Fruit fly (Drosophila melanogaster) whole organism, embryonic: ENCODE data around the gene mthl11.

Experiments used
- Abd-B ChIP-seq: fragments of 200-800 bp; sonication (Bioruptor generic); optimal IDR thresholded peaks from 2 replicates; lab custom pipeline; 2018; ENCODE audit warnings: missing biosample characterization, mild to moderate bottlenecking, missing genetic modification characterization, moderate library complexity
- CG10267 ChIP-seq: fragments of 200-800 bp; sonication (Bioruptor generic); optimal IDR thresholded peaks from 2 replicates; lab custom pipeline; 2018; ENCODE audit warnings: missing biosample characterization, mild to moderate bottlenecking, missing genetic modification characterization, moderate library complexity
- CG11085 ChIP-seq: fragments of 200-800 bp; sonication (Bioruptor generic); IDR thresholded peaks from 2 replicates; pipeline ENCODE4 v1.3.6; 2022; ENCODE audit warnings: missing biosample characterization, missing genetic modification characterization
- CG11695 ChIP-seq: fragments of 200-800 bp; sonication (Bioruptor generic); IDR thresholded peaks from 3 replicates; pipeline ENCODE4 v1.3.6; 2022; ENCODE audit warnings: missing biosample characterization, missing genetic modification characterization
- CG12104 ChIP-seq: fragments of 200-800 bp; sonication (Bioruptor generic); optimal IDR thresholded peaks from 3 replicates; lab custom pipeline; 2016; ENCODE audit warnings: missing biosample characterization, missing genetic modification characterization
- CG13296 ChIP-seq: fragments of 200-800 bp; sonication (Bioruptor generic); optimal IDR thresholded peaks from 3 replicates; lab custom pipeline; 2018; ENCODE audit warnings: missing biosample characterization, mild to moderate bottlenecking, missing genetic modification characterization
- CG13624 ChIP-seq: fragments of 200-800 bp; sonication (Bioruptor generic); optimal IDR thresholded peaks from 2 replicates; lab custom pipeline; 2016; ENCODE audit warnings: missing biosample characterization, missing genetic modification characterization
- CG17385 ChIP-seq: fragments of 200-800 bp; sonication (Bioruptor generic); optimal IDR thresholded peaks from 3 replicates; lab custom pipeline; 2018; ENCODE audit warnings: missing biosample characterization, mild to moderate bottlenecking, missing genetic modification characterization
- CG17802 ChIP-seq: fragments of 200-800 bp; sonication (Bioruptor generic); optimal IDR thresholded peaks from 2 replicates; lab custom pipeline; 2018; ENCODE audit warnings: missing biosample characterization, mild to moderate bottlenecking, missing genetic modification characterization, moderate library complexity
- CG2120 ChIP-seq: fragments of 200-800 bp; sonication (Bioruptor generic); optimal IDR thresholded peaks from 3 replicates; lab custom pipeline; 2016; ENCODE audit warnings: missing biosample characterization, missing genetic modification characterization
- CG2678 ChIP-seq: fragments of 200-800 bp; sonication (Bioruptor generic); optimal IDR thresholded peaks from 3 replicates; lab custom pipeline; 2019; ENCODE audit warnings: missing biosample characterization, mild to moderate bottlenecking, missing genetic modification characterization, moderate library complexity
- CG3065 ChIP-seq: fragments of 200-800 bp; sonication (Bioruptor generic); optimal IDR thresholded peaks from 2 replicates; lab custom pipeline; 2016; ENCODE audit warnings: missing biosample characterization, missing genetic modification characterization
- CG31388 ChIP-seq: fragments of 200-800 bp; sonication (Bioruptor generic); optimal IDR thresholded peaks from 2 replicates; lab custom pipeline; 2016; ENCODE audit warnings: missing biosample characterization, missing genetic modification characterization
- CG31441 ChIP-seq: fragments of 200-800 bp; sonication (Bioruptor generic); IDR thresholded peaks from 2 replicates; pipeline ENCODE4 v1.3.6; 2022; ENCODE audit warnings: missing biosample characterization, missing genetic modification characterization
- CG32767 ChIP-seq: fragments of 200-800 bp; sonication (Bioruptor generic); IDR thresholded peaks from 2 replicates; pipeline ENCODE4 v1.3.6; 2022; ENCODE audit warnings: missing biosample characterization, missing genetic modification characterization
- CG4404 ChIP-seq: fragments of 200-800 bp; sonication (Bioruptor generic); IDR thresholded peaks from 2 replicates; pipeline ENCODE4 v1.3.6; 2022; ENCODE audit warnings: missing biosample characterization, missing genetic modification characterization
- CG7357 ChIP-seq: fragments of 200-800 bp; sonication (Bioruptor generic); IDR thresholded peaks from 3 replicates; pipeline ENCODE4 v1.3.6; 2022; ENCODE audit warnings: missing biosample characterization, missing genetic modification characterization
- CG7556 ChIP-seq: fragments of 200-800 bp; sonication (Bioruptor generic); optimal IDR thresholded peaks from 2 replicates; lab custom pipeline; 2017; ENCODE audit warnings: missing biosample characterization, mild to moderate bottlenecking, missing genetic modification characterization
- CG8359 ChIP-seq: fragments of 200-800 bp; sonication (Bioruptor generic); optimal IDR thresholded peaks from 2 replicates; lab custom pipeline; 2017; ENCODE audit warnings: missing biosample characterization, mild to moderate bottlenecking, missing genetic modification characterization, borderline replicate concordance
- CG9817 ChIP-seq: fragments of 200-800 bp; sonication (Bioruptor generic); optimal IDR thresholded peaks from 2 replicates; lab custom pipeline; 2018; ENCODE audit warnings: missing biosample characterization, mild to moderate bottlenecking, missing genetic modification characterization, moderate library complexity
- CTCF ChIP-seq: fragments of 200-800 bp; sonication (Bioruptor generic); optimal IDR thresholded peaks from 2 replicates; lab custom pipeline; 2017; ENCODE audit warnings: missing biosample characterization, mild to moderate bottlenecking, missing genetic modification characterization, moderate library complexity
- Camta ChIP-seq: fragments of 200-800 bp; sonication (Bioruptor generic); optimal IDR thresholded peaks from 2 replicates; lab custom pipeline; 2016; ENCODE audit warnings: missing biosample characterization, missing genetic modification characterization
- Elba2 ChIP-seq: fragments of 200-800 bp; sonication (Bioruptor generic); optimal IDR thresholded peaks from 3 replicates; lab custom pipeline; 2016; ENCODE audit warnings: missing biosample characterization, missing genetic modification characterization
- Fer3 ChIP-seq: fragments of 200-800 bp; sonication (Bioruptor generic); optimal IDR thresholded peaks from 2 replicates; lab custom pipeline; 2018; ENCODE audit warnings: missing biosample characterization, mild to moderate bottlenecking, missing genetic modification characterization, moderate library complexity
- H2.0 ChIP-seq: fragments of 200-800 bp; sonication (Bioruptor generic); IDR thresholded peaks from 2 replicates; pipeline ENCODE4 v1.3.6; 2022; ENCODE audit warnings: missing biosample characterization, missing genetic modification characterization
- HLH54F ChIP-seq: fragments of 200-800 bp; sonication (Bioruptor generic); optimal IDR thresholded peaks from 3 replicates; lab custom pipeline; 2016; ENCODE audit warnings: missing biosample characterization, missing genetic modification characterization
- Hmr ChIP-seq: fragments of 200-800 bp; sonication (Bioruptor generic); optimal IDR thresholded peaks from 3 replicates; lab custom pipeline; 2017; ENCODE audit warnings: mild to moderate bottlenecking, missing biosample characterization, missing genetic modification reagents, missing genetic modification characterization
- Med ChIP-seq: fragments of 200-800 bp; sonication (Bioruptor generic); peaks from one replicate; lab custom pipeline; 2016; ENCODE audit warnings: missing biosample characterization, missing genetic modification characterization, mild to moderate bottlenecking, inconsistent platforms, moderate library complexity
- Neu2 ChIP-seq: fragments of 200-800 bp; sonication (Bioruptor generic); optimal IDR thresholded peaks from 3 replicates; lab custom pipeline; 2016; ENCODE audit warnings: missing biosample characterization, missing genetic modification characterization, borderline replicate concordance
- Poxn ChIP-seq: fragments of 200-800 bp; sonication (Bioruptor generic); IDR thresholded peaks from 2 replicates; pipeline ENCODE4 v1.3.6; 2022; ENCODE audit warnings: missing biosample characterization, missing genetic modification characterization
- Rx ChIP-seq: fragments of 200-800 bp; sonication (Bioruptor generic); IDR thresholded peaks from 2 replicates; pipeline ENCODE4 v1.3.6; 2022; ENCODE audit warnings: missing biosample characterization, missing genetic modification characterization
- Sry-δ ChIP-seq: fragments of 200-800 bp; sonication (Bioruptor generic); optimal IDR thresholded peaks from 2 replicates; lab custom pipeline; 2016; ENCODE audit warnings: missing biosample characterization, missing genetic modification characterization
- Taf1 ChIP-seq: fragments of 200-800 bp; sonication (Bioruptor generic); IDR thresholded peaks from 2 replicates; pipeline ENCODE4 v1.3.6; 2022; ENCODE audit warnings: missing biosample characterization, missing genetic modification characterization
- caup ChIP-seq: fragments of 200-800 bp; sonication (Bioruptor generic); optimal IDR thresholded peaks from 3 replicates; lab custom pipeline; 2017; ENCODE audit warnings: missing biosample characterization, mild to moderate bottlenecking, missing genetic modification characterization, moderate library complexity; ENCODE audit not compliant: severe bottlenecking
- chm ChIP-seq: fragments of 200-800 bp; sonication (Bioruptor generic); IDR thresholded peaks from 2 replicates; pipeline ENCODE4 v1.3.6; 2022; ENCODE audit warnings: missing biosample characterization, missing genetic modification characterization
- ci ChIP-seq: fragments of 200-800 bp; sonication (Bioruptor generic); IDR thresholded peaks from 3 replicates; pipeline ENCODE4 v1.3.6; 2022; ENCODE audit warnings: missing biosample characterization, missing genetic modification characterization
- gce ChIP-seq: fragments of 200-800 bp; sonication (Bioruptor generic); IDR thresholded peaks from 3 replicates; pipeline ENCODE4 v1.3.6; 2022; ENCODE audit warnings: missing biosample characterization, missing genetic modification characterization
- gem ChIP-seq: fragments of 200-800 bp; sonication (Bioruptor generic); optimal IDR thresholded peaks from 2 replicates; lab custom pipeline; 2019; ENCODE audit warnings: missing biosample characterization, mild to moderate bottlenecking, missing genetic modification characterization, moderate library complexity
- knrl ChIP-seq: fragments of 200-800 bp; sonication (Bioruptor generic); IDR thresholded peaks from 3 replicates; pipeline ENCODE4 v1.3.6; 2022; ENCODE audit warnings: missing biosample characterization, missing genetic modification characterization; ENCODE audit not compliant: partially characterized antibody
- lbe ChIP-seq: fragments of 200-800 bp; sonication (Bioruptor generic); optimal IDR thresholded peaks from 2 replicates; lab custom pipeline; 2016; ENCODE audit warnings: missing biosample characterization, mild to moderate bottlenecking, missing genetic modification characterization
- lov ChIP-seq, 2 experiments: fragments of 200-800 bp in 1 of 2; fragments of >200 bp in 1 of 2; sonication (Bioruptor generic) in 1 of 2; IDR thresholded peaks in 1 of 2; optimal IDR thresholded peaks in 1 of 2; 2 replicates in 1 of 2; 3 replicates in 1 of 2; pipeline versions ENCODE4 v1.3.6 to Lab custom; 2017 to 2022; ENCODE audit warnings: missing biosample characterization in 1 of 2, missing genetic modification characterization in 1 of 2
- pfk ChIP-seq: fragments of 200-800 bp; sonication (Bioruptor generic); optimal IDR thresholded peaks from 2 replicates; lab custom pipeline; 2018; ENCODE audit warnings: missing biosample characterization, mild to moderate bottlenecking, missing genetic modification characterization, moderate library complexity
- prd ChIP-seq, 3 experiments: fragments of >200 bp in 2 of 3; fragments of 200-800 bp in 1 of 3; sonication (Bioruptor generic) in 1 of 3; optimal IDR thresholded peaks in 2 of 3; IDR thresholded peaks in 1 of 3; 2 replicates in 2 of 3; 3 replicates in 1 of 3; pipeline versions ENCODE4 v1.3.6 to Lab custom; 2017 to 2022; ENCODE audit warnings: missing biosample characterization in 1 of 3, missing genetic modification characterization in 1 of 3
- slou ChIP-seq: fragments of 200-800 bp; sonication (Bioruptor generic); optimal IDR thresholded peaks from 3 replicates; lab custom pipeline; 2016; ENCODE audit warnings: missing biosample characterization, missing genetic modification characterization
- slp2 ChIP-seq: fragments of 200-800 bp; sonication (Bioruptor generic); optimal IDR thresholded peaks from 2 replicates; lab custom pipeline; 2016; ENCODE audit warnings: missing biosample characterization, missing genetic modification characterization
- sug ChIP-seq: fragments of 200-800 bp; optimal IDR thresholded peaks from 2 replicates; lab custom pipeline; 2019; ENCODE audit warnings: missing biosample characterization, mild to moderate bottlenecking, missing genetic modification characterization, moderate library complexity
- tll ChIP-seq, 2 experiments: fragments of 200-800 bp in 1 of 2; fragments of >200 bp in 1 of 2; sonication (Bioruptor generic) in 1 of 2; optimal IDR thresholded peaks; 2 replicates each; lab custom pipeline; 2017 to 2019; ENCODE audit warnings: missing biosample characterization in 2 of 2, missing genetic modification characterization in 2 of 2, mild to moderate bottlenecking in 1 of 2, moderate library complexity in 1 of 2
- usp ChIP-seq: fragments of >200 bp; optimal IDR thresholded peaks from 2 replicates; lab custom pipeline; 2017; ENCODE audit warnings: missing biosample characterization, missing genetic modification characterization
- wek ChIP-seq: fragments of 200-800 bp; sonication (Bioruptor generic); optimal IDR thresholded peaks from 3 replicates; lab custom pipeline; 2018; ENCODE audit warnings: missing biosample characterization, mild to moderate bottlenecking, missing genetic modification characterization, moderate library complexity

The mthl11 gene

DNA sequence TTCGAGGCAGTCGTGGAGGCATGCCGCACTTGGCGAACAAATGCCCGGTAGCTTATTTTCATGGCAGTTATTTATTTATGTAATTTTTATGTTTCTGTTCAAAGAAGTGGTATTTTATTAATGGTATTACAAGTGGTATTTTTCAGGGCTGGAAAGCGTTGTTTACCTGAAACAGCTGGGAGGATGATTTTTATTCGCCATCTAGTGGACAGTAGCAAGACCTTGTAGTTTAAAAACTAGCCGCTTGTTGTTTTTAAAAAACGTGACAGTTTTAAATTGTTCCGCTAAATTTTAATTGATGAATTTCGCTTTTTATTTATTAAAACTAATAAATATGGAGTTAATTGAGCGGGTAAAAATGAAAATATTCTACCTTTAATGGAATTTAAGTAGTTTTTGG is 15.1 kb downstream of the mthl11 start, which contains the start of gene CG6345 (continued):
- TF ChIP-seq CG11695 (GFP tag; lab: Robert Waterston, UW) (0 out of 3 replicates have a peak, but pooled peaks have one; percentile 29), CG4404 (GFP tag; lab: Robert Waterston, UW) (no peak), CG17802 (tag; lab: Kevin White, UChicago) (peak; percentile 79), Fer3 (tag; lab: Kevin White, UChicago) (peak; percentile 84), Neu2 (GFP tag; lab: Kevin White, UChicago) (peak; percentile 10), CG31441 (GFP tag; lab: Robert Waterston, UW) (peak; percentile 85), CG10267 (tag; lab: Kevin White, UChicago) (peak; percentile 84), CG31388 (GFP tag; lab: Kevin White, UChicago) (peak; percentile 41), H2.0 (GFP tag; lab: Robert Waterston, UW) (peak; percentile 72), CG3065 (GFP tag; lab: Kevin White, UChicago) (peak; percentile 61), lbe (GFP tag; lab: Kevin White, UChicago) (peak; percentile 48), Rx (GFP tag; lab: Robert Waterston, UW) (peak; percentile 63), wek (GFP tag; lab: Kevin White, UChicago) (peak; percentile 85), CTCF (GFP tag; lab: Kevin White, UChicago) (peak; percentile 100), prd (optimal IDR thresholded peaks at IDR 0.05; lab: Kevin White, UChicago) (no peak), prd (GFP tag; IDR thresholded peaks at IDR 0.05; lab: Robert Waterston, UW) (peak; percentile 75), Abd-B (GFP tag; lab: Kevin White, UChicago) (peak; percentile 20), CG8359 (GFP tag; lab: Kevin White, UChicago) (peak; percentile 84), CG17385 (peak; percentile 81), Hmr (GFP tag; lab: Kevin White, UChicago) (peak; percentile 89), Elba2 (GFP tag; lab: Kevin White, UChicago) (peak; percentile 50), caup (GFP tag; lab: Kevin White, UChicago) (peak; percentile 92), tll (GFP tag; optimal IDR thresholded peaks at IDR 0.05; lab: Kevin White, UChicago) (peak in 1 of 2 experiments; percentile 63), gem (tag; lab: Kevin White, UChicago) (peak; percentile 78), CG7556 (GFP tag; lab: Kevin White, UChicago) (peak; percentile 59), HLH54F (GFP tag; lab: Kevin White, UChicago) (peak; percentile 50), CG7357 (GFP tag; lab: Robert Waterston, UW) (peak; percentile 59; the same call in 2 of the 3 replicates), knrl (GFP tag; lab: Robert Waterston, UW) (peak; percentile 41; the same call in 1 of the 3 replicates), Sry-δ (GFP tag; lab: Kevin White, UChicago) (peak; percentile 55), CG13624 (GFP tag; lab: Kevin White, UChicago) (peak; percentile 80), usp (GFP tag; lab: Kevin White, UChicago) (no peak), CG32767 (GFP tag; lab: Robert Waterston, UW) (0 out of 2 replicates have a peak, but pooled peaks have one; percentile 24), CG9817 (peak; percentile 65), slp2 (GFP tag; lab: Kevin White, UChicago) (peak; percentile 88), Poxn (GFP tag; lab: Robert Waterston, UW) (no peak), Camta (peak; percentile 84), sug (tag; lab: Kevin White, UChicago) (peak; percentile 77), pfk (GFP tag; lab: Kevin White, UChicago) (peak; percentile 67), gce (GFP tag; lab: Robert Waterston, UW) (peak; percentile 77; the same call in 2 of the 3 replicates), slou (GFP tag; lab: Kevin White, UChicago) (peak; percentile 54), chm (GFP tag; lab: Robert Waterston, UW) (peak; percentile 89), Taf1 (GFP tag; lab: Robert Waterston, UW) (no peak; the same call in 1 of the 2 replicates), ci (GFP tag; lab: Robert Waterston, UW) (peak; percentile 95), CG2678 (tag; lab: Kevin White, UChicago) (peak; percentile 80), CG12104 (GFP tag; lab: Kevin White, UChicago) (peak; percentile 82), CG13296 (peak; percentile 87), Med (GFP tag; lab: Kevin White, UChicago) (peak; percentile 98), CG2120 (GFP tag; lab: Kevin White, UChicago) (peak; percentile 68), lov (optimal IDR thresholded peaks at IDR 0.05; lab: Kevin White, UChicago) (no peak), lov (GFP tag; IDR thresholded peaks at IDR 0.05; lab: Robert Waterston, UW) (peak; percentile 88), CG11085 (GFP tag; lab: Robert Waterston, UW) (peak; percentile 77; the same call in 1 of the 2 replicates)
